Worm (Caenorhabditis elegans) whole organism, L2 larva: ENCODE measurements around the gene pals-22.

Source experiments
- C34F6.9 ChIP-seq: fragments of 150-350 bp; optimal IDR thresholded peaks from 2 replicates; lab custom pipeline; 2014; ENCODE audit warnings: missing biosample characterization, missing genetic modification characterization
- F13H6.1 ChIP-seq: sonication (generic microtip); optimal IDR thresholded peaks from 2 replicates; lab custom pipeline; 2016; ENCODE audit warnings: missing genetic modification characterization, missing compliant biosample characterization
- Y55F3AM.14 ChIP-seq: fragments of 200-800 bp; sonication (Bioruptor generic); optimal IDR thresholded peaks from 2 replicates; lab custom pipeline; 2018; ENCODE audit warnings: mild to moderate bottlenecking, missing genetic modification characterization, missing compliant biosample characterization
- ZK546.5 ChIP-seq: sonication (generic microtip); optimal IDR thresholded peaks from 2 replicates; lab custom pipeline; 2017; ENCODE audit warnings: missing biosample characterization, missing genetic modification characterization
- aly-2 ChIP-seq: fragments of 150-350 bp; optimal IDR thresholded peaks from 2 replicates; lab custom pipeline; 2014; ENCODE audit warnings: missing biosample characterization, missing genetic modification characterization
- ama-1 ChIP-seq: fragments of 150-350 bp; optimal IDR thresholded peaks from 2 replicates; lab custom pipeline; 2018; ENCODE audit warnings: inconsistent platforms
- blmp-1 ChIP-seq: sonication (generic microtip); optimal IDR thresholded peaks from 2 replicates; lab custom pipeline; 2017; ENCODE audit warnings: missing genetic modification characterization, mild to moderate bottlenecking, missing compliant biosample characterization, antibody characterized with exemption, moderate library complexity; ENCODE audit not compliant: insufficient read depth
- ceh-82 ChIP-seq: fragments of 150-350 bp; optimal IDR thresholded peaks from 2 replicates; lab custom pipeline; 2014; ENCODE audit warnings: missing biosample characterization, missing genetic modification characterization
- crh-2 ChIP-seq: sonication (generic microtip); optimal IDR thresholded peaks from 2 replicates; lab custom pipeline; 2017; ENCODE audit warnings: missing biosample characterization, missing genetic modification characterization
- egl-27 ChIP-seq: sonication (generic microtip); optimal IDR thresholded peaks from 3 replicates; lab custom pipeline; 2017; ENCODE audit warnings: missing biosample characterization, missing genetic modification reagents, missing genetic modification characterization
- elt-1 ChIP-seq: fragments of 150-350 bp; optimal IDR thresholded peaks from 2 replicates; lab custom pipeline; 2014; ENCODE audit warnings: missing biosample characterization, missing genetic modification characterization
- gmeb-1 ChIP-seq: fragments of 150-350 bp; optimal IDR thresholded peaks from 2 replicates; lab custom pipeline; 2014; ENCODE audit warnings: missing biosample characterization, missing genetic modification characterization
- lin-11 ChIP-seq: fragments of 150-350 bp; sonication (generic microtip); optimal IDR thresholded peaks from 2 replicates; lab custom pipeline; 2014; ENCODE audit warnings: missing biosample characterization, missing genetic modification characterization, inconsistent platforms, mixed read lengths
- lin-13 ChIP-seq: fragments of 150-350 bp; optimal IDR thresholded peaks from 2 replicates; lab custom pipeline; 2014; ENCODE audit warnings: missing biosample characterization, missing genetic modification reagents, missing genetic modification characterization
- lsy-2 ChIP-seq, 2 experiments: fragments of 150-350 bp in 1 of 2; sonication (generic microtip) in 1 of 2; optimal IDR thresholded peaks; 2 replicates each; lab custom pipeline; 2014 to 2017; ENCODE audit warnings: missing biosample characterization in 2 of 2, missing genetic modification characterization in 2 of 2
- mab-5 ChIP-seq: fragments of 150-350 bp; optimal IDR thresholded peaks from 2 replicates; lab custom pipeline; 2014; ENCODE audit warnings: missing biosample characterization, missing genetic modification characterization
- mbf-1 ChIP-seq: sonication (generic microtip); optimal IDR thresholded peaks from 2 replicates; lab custom pipeline; 2017; ENCODE audit warnings: missing biosample characterization, missing genetic modification characterization
- mdl-1 ChIP-seq, 2 experiments: fragments of 150-350 bp in 1 of 2; sonication (generic microtip) in 1 of 2; optimal IDR thresholded peaks; 2 replicates each; lab custom pipeline; 2017; ENCODE audit warnings: missing biosample characterization in 2 of 2, missing genetic modification characterization in 2 of 2
- nhr-10 ChIP-seq: sonication (generic microtip); optimal IDR thresholded peaks from 2 replicates; lab custom pipeline; 2017; ENCODE audit warnings: missing biosample characterization, missing genetic modification characterization
- nhr-11 ChIP-seq: fragments of 150-350 bp; optimal IDR thresholded peaks from 2 replicates; lab custom pipeline; 2014; ENCODE audit warnings: missing biosample characterization, missing genetic modification characterization
- nhr-129 ChIP-seq: fragments of 150-350 bp; optimal IDR thresholded peaks from 2 replicates; lab custom pipeline; 2014; ENCODE audit warnings: missing biosample characterization, missing genetic modification characterization
- nhr-237 ChIP-seq: fragments of 150-350 bp; optimal IDR thresholded peaks from 2 replicates; lab custom pipeline; 2014; ENCODE audit warnings: missing biosample characterization, missing genetic modification characterization
- nhr-25 ChIP-seq: fragments of 150-350 bp; sonication (generic microtip); optimal IDR thresholded peaks from 3 replicates; lab custom pipeline; 2014; ENCODE audit warnings: missing biosample characterization, missing genetic modification characterization
- nhr-77 ChIP-seq: fragments of 150-350 bp; optimal IDR thresholded peaks from 2 replicates; lab custom pipeline; 2014; ENCODE audit warnings: missing biosample characterization, missing genetic modification characterization
- peb-1 ChIP-seq: fragments of 150-350 bp; optimal IDR thresholded peaks from 2 replicates; lab custom pipeline; 2014; ENCODE audit warnings: missing biosample characterization, missing genetic modification characterization
- sem-4 ChIP-seq: fragments of 150-350 bp; optimal IDR thresholded peaks from 2 replicates; lab custom pipeline; 2014; ENCODE audit warnings: missing biosample characterization, missing genetic modification reagents, missing genetic modification characterization
- skn-1 ChIP-seq: sonication (generic microtip); optimal IDR thresholded peaks from 2 replicates; lab custom pipeline; 2017; ENCODE audit warnings: missing biosample characterization, missing genetic modification characterization
- sma-3 ChIP-seq: sonication (generic microtip); optimal IDR thresholded peaks from 2 replicates; lab custom pipeline; 2016; ENCODE audit warnings: missing genetic modification reagents, missing genetic modification characterization, missing compliant biosample characterization
- sma-9 ChIP-seq, 2 experiments: fragments of 150-350 bp in 1 of 2; sonication (generic microtip) in 1 of 2; optimal IDR thresholded peaks; 2 replicates each; lab custom pipeline; 2014 to 2016; ENCODE audit warnings: missing genetic modification characterization in 2 of 2, mild to moderate bottlenecking in 1 of 2, missing biosample characterization in 1 of 2, missing compliant biosample characterization in 1 of 2, missing genetic modification reagents in 1 of 2, moderate library complexity in 1 of 2
- snpc-4 ChIP-seq: fragments of 150-350 bp; optimal IDR thresholded peaks from 2 replicates; lab custom pipeline; 2014; ENCODE audit warnings: missing biosample characterization, missing genetic modification characterization
- unc-55 ChIP-seq: fragments of 150-350 bp; sonication (generic microtip); optimal IDR thresholded peaks from 3 replicates; lab custom pipeline; 2014; ENCODE audit warnings: missing biosample characterization, missing genetic modification reagents, missing genetic modification characterization
- unc-62 ChIP-seq: fragments of 150-350 bp; optimal IDR thresholded peaks from 2 replicates; lab custom pipeline; 2014; ENCODE audit warnings: missing biosample characterization, missing genetic modification reagents, missing genetic modification characterization
- zag-1 ChIP-seq: fragments of 150-350 bp; optimal IDR thresholded peaks from 2 replicates; lab custom pipeline; 2014; ENCODE audit warnings: missing biosample characterization, missing genetic modification characterization
- ztf-11 ChIP-seq: sonication (generic microtip); optimal IDR thresholded peaks from 2 replicates; lab custom pipeline; 2017; ENCODE audit warnings: missing biosample characterization, missing genetic modification characterization

Gene pals-22

DNA sequence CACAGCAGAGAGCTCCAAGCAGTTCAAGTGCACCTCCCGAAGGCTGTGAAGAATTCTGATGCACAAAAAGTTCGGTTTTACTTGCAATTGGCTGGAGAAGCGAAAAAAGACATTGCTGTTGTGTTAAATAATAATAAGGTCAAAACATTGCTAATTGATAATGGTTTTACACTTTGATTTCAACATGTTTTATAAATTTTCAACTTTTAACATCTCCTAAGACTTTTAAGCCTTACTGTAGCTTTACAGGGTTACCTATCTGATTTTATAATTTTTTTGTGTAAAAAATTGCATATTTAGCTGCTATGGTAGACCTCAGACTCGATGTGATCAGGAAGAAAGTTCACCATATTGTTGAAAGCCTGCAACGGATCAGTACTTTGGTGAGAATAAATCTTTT is 2.0 kb downstream of the pals-22 start, which contains the start of gene pals-25:
TSS of gene pals-25 (plus strand) at position 301 of the 400 bp plus-strand sequence.
- TF ChIP-seq gmeb-1 (tag; lab: Kevin White, UChicago) (no peak), crh-2 (tag; lab: Kevin White, UChicago) (no peak), C34F6.9 (no peak), elt-1 (tag; lab: Kevin White, UChicago) (no peak), zag-1 (tag; lab: Kevin White, UChicago) (no peak), lin-13 (no peak), aly-2 (no peak), ceh-82 (no peak), unc-62 (GFP tag; lab: Kevin White, UChicago) (no peak), egl-27 (tag; lab: Kevin White, UChicago) (no peak)
- TF ChIP-seq, all 48 proteins: peak for 0

DNA sequence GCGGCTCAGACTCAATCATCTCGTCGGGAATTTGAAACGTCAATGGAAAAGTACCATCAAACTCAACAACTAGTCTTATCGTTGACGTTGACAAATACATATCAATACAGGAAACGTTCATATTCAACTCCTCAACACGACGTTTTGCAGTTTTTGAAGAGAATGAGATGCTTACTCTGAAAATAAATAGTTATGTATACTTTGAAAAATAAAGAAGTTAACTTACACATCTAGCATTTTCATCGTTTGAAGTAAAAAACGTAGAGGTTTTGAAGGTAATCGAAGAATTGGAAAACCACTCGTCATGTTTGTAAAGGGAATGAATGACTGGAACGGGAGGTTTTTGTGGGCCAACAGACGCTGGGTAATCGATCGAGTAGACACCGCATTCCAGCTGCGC is 8.7 kb downstream of the pals-22 start, which contains the start of gene fbxb-81:
TSS of gene fbxb-81 (minus strand) at position 314 of the 400 bp plus-strand sequence.
- TF ChIP-seq snpc-4 (no peak), aly-2 (no peak), sma-3 (no peak)

DNA sequence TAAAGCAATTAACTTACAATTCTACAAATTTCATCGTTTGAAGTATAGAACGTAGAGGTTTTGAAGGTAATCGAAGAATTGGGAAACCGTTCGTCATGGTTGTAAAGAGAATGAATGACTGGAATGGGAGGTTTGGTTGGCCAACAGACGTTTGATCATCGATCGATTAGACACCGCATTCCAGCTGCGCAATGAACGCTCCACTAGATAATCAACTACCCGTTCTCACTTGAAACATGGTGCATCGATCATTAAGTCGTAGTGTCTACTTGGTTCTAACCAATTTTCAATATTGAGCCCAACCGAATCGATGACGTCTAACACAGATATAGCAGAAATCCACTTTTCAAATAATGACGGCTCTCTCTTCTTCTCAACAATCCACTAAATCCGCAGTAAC is 10.9 kb downstream of the pals-22 start, which contains the start of gene fbxb-82:
TSS of gene fbxb-82 (minus strand) at position 101 of the 400 bp plus-strand sequence.
- no peak for TF ChIP-seq egl-27 (tag; lab: Kevin White, UChicago)
- no peak for TF ChIP-seq skn-1
- no peak for TF ChIP-seq blmp-1 (tag; lab: Kevin White, UChicago)
- TF ChIP-seq snpc-4, result no peak
- no peak for TF ChIP-seq lin-11 (tag; lab: Kevin White, UChicago)
- TF ChIP-seq sma-9 (GFP tag; optimal IDR thresholded peaks at IDR 0.05; lab: Kevin White, UChicago), result no peak
- no peak for TF ChIP-seq sma-9 (tag; optimal IDR thresholded peaks at IDR 0.05; lab: Kevin White, UChicago)
- no peak for TF ChIP-seq nhr-77 (tag; lab: Kevin White, UChicago)
- TF ChIP-seq Y55F3AM.14 (GFP tag; lab: Kevin White, UChicago), result no peak
- no peak for TF ChIP-seq C34F6.9
- TF ChIP-seq nhr-25 (tag; lab: Kevin White, UChicago), result no peak
- TF ChIP-seq aly-2, result no peak
- TF ChIP-seq nhr-10 (tag; lab: Kevin White, UChicago), result no peak
- no peak for TF ChIP-seq lsy-2 (tag; optimal IDR thresholded peaks at IDR 0.05; lab: Kevin White, UChicago)
- no peak for TF ChIP-seq gmeb-1 (tag; lab: Kevin White, UChicago)
- no peak for TF ChIP-seq nhr-237 (tag; lab: Kevin White, UChicago)

DNA sequence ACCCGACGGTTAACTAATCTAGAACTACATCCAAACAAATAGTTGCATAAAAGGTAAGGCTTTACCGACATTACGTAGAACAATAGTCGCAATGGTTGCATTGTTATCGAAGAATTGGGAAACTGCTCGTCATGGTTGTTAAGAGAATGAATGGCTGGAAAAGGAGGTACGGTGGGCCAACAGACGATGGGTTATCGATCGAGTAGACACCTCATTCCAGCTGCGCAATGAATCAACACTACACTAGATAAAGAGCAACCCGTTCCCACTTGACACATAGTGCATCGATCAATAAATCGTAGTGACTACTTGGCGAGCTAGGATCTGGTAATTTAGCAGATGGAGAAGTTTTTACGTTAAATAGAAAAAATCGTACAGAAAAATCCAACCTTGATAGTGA is 12.9 kb downstream of the pals-22 start, which contains the start of the genes T17A3.12 and fbxb-83:
TSS of gene T17A3.12 (minus strand) at position 101 of the 400 bp plus-strand sequence.
TSS of gene fbxb-83 (minus strand) at position 134 of the 400 bp plus-strand sequence.
- no peak for TF ChIP-seq nhr-129 (tag; lab: Kevin White, UChicago)
- no peak for TF ChIP-seq sem-4 (tag; lab: Kevin White, UChicago)
- no peak for TF ChIP-seq blmp-1 (tag; lab: Kevin White, UChicago)
- no peak for TF ChIP-seq F13H6.1 (tag; lab: Kevin White, UChicago)
- TF ChIP-seq nhr-10 (tag; lab: Kevin White, UChicago), result no peak
- no peak for TF ChIP-seq peb-1 (tag; lab: Kevin White, UChicago)
- no peak for TF ChIP-seq mdl-1 (tag; optimal IDR thresholded peaks at IDR 0.05; lab: Kevin White, UChicago)
- no peak for TF ChIP-seq ztf-11
- TF ChIP-seq nhr-11 (tag; lab: Kevin White, UChicago), result no peak
- no peak for TF ChIP-seq lsy-2 (tag; optimal IDR thresholded peaks at IDR 0.05; lab: Kevin White, UChicago)
- TF ChIP-seq mbf-1 (tag; lab: Kevin White, UChicago), result no peak

DNA sequence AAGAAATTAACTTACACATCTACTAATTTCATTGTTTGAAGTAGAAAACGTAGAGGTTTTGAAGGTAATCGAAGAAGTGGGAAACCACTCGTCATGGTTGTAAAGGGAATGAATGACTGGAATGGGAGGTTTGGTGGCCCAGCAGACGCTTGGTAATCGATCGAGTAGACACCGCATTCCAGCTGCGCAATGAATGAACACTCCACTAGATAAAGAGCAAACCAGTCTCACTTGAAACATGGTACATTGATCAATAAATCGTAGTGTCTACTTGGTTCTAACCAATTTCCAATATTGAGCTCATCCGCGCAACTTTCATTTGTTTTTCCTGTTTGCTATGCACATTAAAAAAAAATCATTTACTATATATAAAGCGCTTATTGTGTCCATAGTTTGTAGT is 14.2 kb downstream of the pals-22 start, which contains the start of gene fbxb-84:
TSS of gene fbxb-84 (minus strand) at position 101 of the 400 bp plus-strand sequence.
- TF ChIP-seq unc-55 (GFP tag; lab: Kevin White, UChicago) (no peak), ama-1 (no peak), mdl-1 (tag; optimal IDR thresholded peaks at IDR 0.05; lab: Kevin White, UChicago) (no peak), ZK546.5 (tag; lab: Kevin White, UChicago) (no peak), nhr-237 (tag; lab: Kevin White, UChicago) (no peak), mab-5 (tag; lab: Kevin White, UChicago) (no peak)
